Worm (Caenorhabditis elegans) whole organism, early embryonic: Measurements from ENCODE around the gene F59B2.8.

ENCODE experiments used
- B0310.2 ChIP-seq: sonication (generic microtip); optimal IDR thresholded peaks from 2 replicates; lab custom pipeline; 2016; ENCODE audit warnings: mild to moderate bottlenecking, missing genetic modification characterization, missing compliant biosample characterization
- F13C5.2 ChIP-seq: sonication (generic microtip); optimal IDR thresholded peaks from 2 replicates; lab custom pipeline; 2017; ENCODE audit warnings: mild to moderate bottlenecking, missing genetic modification characterization, inconsistent platforms, missing compliant biosample characterization
- aly-1 ChIP-seq: sonication (generic microtip); optimal IDR thresholded peaks from 2 replicates; lab custom pipeline; 2016; ENCODE audit warnings: missing genetic modification characterization, missing compliant biosample characterization
- ama-1 ChIP-seq: fragments of 150-350 bp; optimal IDR thresholded peaks from 2 replicates; lab custom pipeline; 2014
- ceh-13 ChIP-seq: fragments of 200-800 bp; sonication (Bioruptor generic); optimal IDR thresholded peaks from 2 replicates; lab custom pipeline; 2018; ENCODE audit warnings: mild to moderate bottlenecking, missing genetic modification characterization, missing compliant biosample characterization
- ceh-36 ChIP-seq: sonication (generic microtip); optimal IDR thresholded peaks from 2 replicates; lab custom pipeline; 2016; ENCODE audit warnings: missing genetic modification characterization, inconsistent platforms, missing compliant biosample characterization
- ets-7 ChIP-seq: sonication (generic microtip); optimal IDR thresholded peaks from 2 replicates; lab custom pipeline; 2016; ENCODE audit warnings: missing genotype, missing genetic modification characterization, missing compliant biosample characterization
- flt-1 ChIP-seq: fragments of 200-800 bp; sonication (Bioruptor generic); IDR thresholded peaks from 2 replicates; pipeline ENCODE4 v1.3.6; 2022; ENCODE audit warnings: missing genetic modification characterization, missing compliant biosample characterization
- hmbx-1 ChIP-seq: sonication (generic microtip); optimal IDR thresholded peaks from 2 replicates; lab custom pipeline; 2016; ENCODE audit warnings: mild to moderate bottlenecking, missing genetic modification characterization, missing compliant biosample characterization
- hmg-4 ChIP-seq: fragments of 200-800 bp; sonication (Bioruptor generic); optimal IDR thresholded peaks from 2 replicates; lab custom pipeline; 2018; ENCODE audit warnings: mild to moderate bottlenecking, missing genetic modification characterization, missing compliant biosample characterization
- hnd-1 ChIP-seq: sonication (generic microtip); optimal IDR thresholded peaks from 2 replicates; lab custom pipeline; 2016; ENCODE audit warnings: missing genetic modification characterization, missing compliant biosample characterization
- pes-1 ChIP-seq: fragments of 200-800 bp; sonication (Bioruptor generic); IDR thresholded peaks from 2 replicates; pipeline ENCODE4 v1.3.6; 2022; ENCODE audit warnings: missing genetic modification reagents, missing genetic modification characterization, missing compliant biosample characterization
- scrt-1 ChIP-seq: fragments of 200-800 bp; sonication (Bioruptor generic); IDR thresholded peaks from 2 replicates; pipeline ENCODE4 v1.3.6; 2022; ENCODE audit warnings: missing genetic modification characterization, missing compliant biosample characterization
- sea-1 ChIP-seq: fragments of 200-800 bp; sonication (Bioruptor generic); conservative IDR thresholded peaks from 2 replicates; pipeline ENCODE4 v1.3.6; 2022; ENCODE audit warnings: missing genetic modification characterization, missing compliant biosample characterization
- tbx-11 ChIP-seq: fragments of 200-800 bp; sonication (Bioruptor generic); IDR thresholded peaks from 2 replicates; pipeline ENCODE4 v1.3.6; 2022; ENCODE audit warnings: missing genetic modification characterization, missing compliant biosample characterization
- tbx-37 ChIP-seq: fragments of 200-800 bp; sonication (Bioruptor generic); conservative IDR thresholded peaks from 2 replicates; pipeline ENCODE4 v1.3.6; 2022; ENCODE audit warnings: missing genetic modification reagents, missing genetic modification characterization, missing compliant biosample characterization
- tra-4 ChIP-seq: sonication (generic microtip); optimal IDR thresholded peaks from 2 replicates; lab custom pipeline; 2017; ENCODE audit warnings: missing genetic modification characterization, missing compliant biosample characterization

F59B2.8 gene

DNA sequence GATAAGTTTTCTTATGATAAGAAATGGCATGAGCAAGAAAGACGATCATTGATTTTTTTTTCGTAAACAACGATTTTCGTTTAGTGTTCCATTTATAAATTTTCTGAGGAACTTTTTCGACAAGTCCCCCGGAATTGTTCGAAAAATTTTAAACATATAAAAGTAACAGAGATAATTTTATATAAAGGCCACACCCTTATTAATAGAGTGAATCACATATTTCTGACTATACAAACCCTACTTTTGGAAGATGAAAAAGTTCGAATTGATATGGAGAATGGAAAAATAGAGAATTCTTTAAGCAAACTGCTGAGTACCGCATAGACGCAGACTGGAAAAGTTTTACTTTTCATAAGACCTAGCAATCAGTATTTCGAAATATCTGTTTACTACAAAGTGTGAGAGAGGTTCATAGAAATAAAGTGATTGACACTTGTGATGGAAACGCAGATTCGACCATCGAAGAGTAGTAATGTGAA, 41.2 kb upstream of the F59B2.8 start:
- TF ChIP-seq tra-4 (tag; lab: Kevin White, UChicago): no peak
- no peak for TF ChIP-seq tbx-11 (GFP tag; lab: Robert Waterston, UW)
- TF ChIP-seq pes-1 (GFP tag; lab: Robert Waterston, UW): no peak
- no peak for TF ChIP-seq ets-7
- TF ChIP-seq B0310.2 (tag; lab: Kevin White, UChicago): no peak
- no peak for TF ChIP-seq ceh-13 (GFP tag; lab: Kevin White, UChicago)
- TF ChIP-seq F13C5.2 (tag; lab: Kevin White, UChicago): no peak
- TF ChIP-seq scrt-1: no peak
- TF ChIP-seq tbx-37: no peak
- TF ChIP-seq hmbx-1: no peak
- peak; percentile 61 for TF ChIP-seq hnd-1 (tag; lab: Kevin White, UChicago)
- TF ChIP-seq hmg-4 (GFP tag; lab: Kevin White, UChicago): no peak
- peak; percentile 3 for TF ChIP-seq ceh-36 (tag; lab: Kevin White, UChicago)
- TF ChIP-seq aly-1 (tag; lab: Kevin White, UChicago): no peak
- no peak for TF ChIP-seq flt-1 (GFP tag; lab: Robert Waterston, UW)
- peak; percentile 47; the same call in 1 of the 2 replicates for TF ChIP-seq sea-1 (GFP tag; lab: Robert Waterston, UW)

DNA sequence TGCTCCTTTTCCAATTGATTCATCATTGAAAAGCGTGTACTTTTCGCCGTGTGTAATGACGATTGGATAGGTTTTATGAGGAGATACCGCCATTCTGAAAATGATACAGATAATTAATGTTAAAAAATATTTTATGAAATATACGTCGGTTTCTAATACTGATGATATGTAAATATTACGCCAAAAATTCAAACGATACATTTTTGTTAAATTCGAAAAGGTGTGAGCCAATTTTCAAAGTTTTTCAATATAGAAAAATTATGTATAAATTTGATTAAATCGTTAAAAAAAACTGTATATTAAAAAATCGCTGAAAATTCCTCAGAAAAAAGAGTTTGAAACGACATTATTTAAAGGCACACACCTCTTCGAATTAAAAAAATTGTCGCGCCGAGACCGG, 40.6 kb upstream of the F59B2.8 start, which contains the start of gene ikke-1:
TSS of gene ikke-1 (minus strand) at position 101 of the 400 bp plus-strand sequence.
- TF ChIP-seq B0310.2 (tag; lab: Kevin White, UChicago): no peak
- TF ChIP-seq tbx-11 (GFP tag; lab: Robert Waterston, UW): no peak
- no peak for TF ChIP-seq aly-1 (tag; lab: Kevin White, UChicago)
- no peak for TF ChIP-seq sea-1 (GFP tag; lab: Robert Waterston, UW)
- TF ChIP-seq ets-7: no peak
- TF ChIP-seq hmbx-1: no peak
- no peak for TF ChIP-seq scrt-1
- no peak for TF ChIP-seq tbx-37
- no peak for TF ChIP-seq hnd-1 (tag; lab: Kevin White, UChicago)
- no peak for TF ChIP-seq F13C5.2 (tag; lab: Kevin White, UChicago)
- no peak for TF ChIP-seq pes-1 (GFP tag; lab: Robert Waterston, UW)
- TF ChIP-seq ceh-36 (tag; lab: Kevin White, UChicago): no peak

DNA sequence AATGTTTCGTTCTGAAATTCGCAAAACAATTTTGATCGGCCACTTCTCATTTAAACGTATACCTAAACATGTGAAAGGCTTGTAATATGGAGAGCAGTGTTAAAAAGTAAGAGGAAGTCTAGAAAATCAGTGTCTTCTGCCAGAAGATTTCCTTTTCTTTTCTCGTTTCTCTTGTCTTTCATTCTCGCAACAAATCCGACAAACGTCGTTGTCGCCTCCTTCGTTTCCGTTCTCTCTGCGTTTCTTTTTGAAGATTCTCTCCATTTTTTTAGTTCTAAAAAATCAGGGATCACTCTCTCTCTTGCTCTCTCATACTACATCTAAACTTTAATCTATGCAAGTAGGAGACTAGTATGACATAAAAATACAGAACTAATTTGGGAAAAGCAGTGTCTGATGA, 37.3 kb upstream of the F59B2.8 start:
- TF ChIP-seq ceh-36 (tag; lab: Kevin White, UChicago) (no peak), hmg-4 (GFP tag; lab: Kevin White, UChicago) (no peak), tbx-37 (no peak), hnd-1 (tag; lab: Kevin White, UChicago) (no peak), ets-7 (no peak), ama-1 (lab: Kevin White, UChicago) (no peak), B0310.2 (tag; lab: Kevin White, UChicago) (no peak), hmbx-1 (no peak), aly-1 (tag; lab: Kevin White, UChicago) (no peak), pes-1 (GFP tag; lab: Robert Waterston, UW) (no peak), tra-4 (tag; lab: Kevin White, UChicago) (no peak), ceh-13 (GFP tag; lab: Kevin White, UChicago) (no peak), sea-1 (GFP tag; lab: Robert Waterston, UW) (no peak), flt-1 (GFP tag; lab: Robert Waterston, UW) (no peak), tbx-11 (GFP tag; lab: Robert Waterston, UW) (no peak), scrt-1 (no peak), F13C5.2 (tag; lab: Kevin White, UChicago) (no peak)

DNA sequence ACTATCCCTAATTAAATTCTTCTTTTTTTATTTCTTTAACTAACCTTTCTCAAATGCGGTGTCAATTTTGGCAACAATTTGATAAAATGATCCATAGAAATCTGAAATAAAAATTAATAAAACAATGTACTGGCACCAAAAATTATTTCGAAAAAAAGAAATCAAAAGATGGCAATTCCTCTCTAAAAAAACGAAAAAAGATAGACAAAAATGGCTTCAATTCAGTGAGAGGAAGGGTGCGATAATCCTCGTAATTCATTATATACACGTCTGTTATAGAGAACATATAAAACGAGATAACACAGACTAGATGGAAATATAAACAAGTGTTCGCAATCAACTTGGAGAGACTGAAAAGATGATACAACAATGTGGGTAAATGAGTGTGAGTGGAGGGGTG, 35.8 kb upstream of the F59B2.8 start, which contains the start of gene R107.2:
TSS of gene R107.2 (minus strand) at position 101 of the 400 bp plus-strand sequence.
- TF ChIP-seq ceh-13 (GFP tag; lab: Kevin White, UChicago) (no peak), ama-1 (lab: Kevin White, UChicago) (no peak), flt-1 (GFP tag; lab: Robert Waterston, UW) (no peak), B0310.2 (tag; lab: Kevin White, UChicago) (no peak), sea-1 (GFP tag; lab: Robert Waterston, UW) (no peak), tbx-37 (no peak), pes-1 (GFP tag; lab: Robert Waterston, UW) (no peak), scrt-1 (no peak), F13C5.2 (tag; lab: Kevin White, UChicago) (no peak)

DNA sequence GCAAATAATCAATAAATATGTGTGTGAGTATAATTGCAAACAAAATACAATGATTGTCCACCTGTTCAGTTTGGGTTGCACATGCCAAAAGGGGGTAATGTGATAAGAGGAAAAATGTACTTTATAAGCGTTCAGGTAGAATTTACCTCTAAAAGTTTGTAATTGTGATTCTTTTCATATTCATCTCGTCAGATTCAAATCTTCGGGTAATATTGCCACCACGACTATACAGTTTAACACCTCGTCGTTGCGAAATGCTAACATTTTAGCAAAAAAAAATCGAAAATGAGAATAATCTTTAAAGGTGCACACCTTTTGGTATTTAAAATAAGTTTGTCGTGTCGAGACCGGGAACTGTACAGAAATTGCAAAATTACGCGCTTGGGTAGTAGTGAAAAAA, 33.2 kb upstream of the F59B2.8 start, which contains the start of gene nac-2:
TSS of gene nac-2 (minus strand) at position 101 of the 400 bp plus-strand sequence.
- TF ChIP-seq B0310.2 (tag; lab: Kevin White, UChicago): no peak
- TF ChIP-seq ama-1 (lab: Kevin White, UChicago): no peak
- no peak for TF ChIP-seq ceh-36 (tag; lab: Kevin White, UChicago)
- TF ChIP-seq F13C5.2 (tag; lab: Kevin White, UChicago): no peak
- TF ChIP-seq flt-1 (GFP tag; lab: Robert Waterston, UW): no peak
- TF ChIP-seq tbx-11 (GFP tag; lab: Robert Waterston, UW): no peak
- TF ChIP-seq scrt-1: no peak
- no peak for TF ChIP-seq hmbx-1
- no peak for TF ChIP-seq tbx-37

DNA sequence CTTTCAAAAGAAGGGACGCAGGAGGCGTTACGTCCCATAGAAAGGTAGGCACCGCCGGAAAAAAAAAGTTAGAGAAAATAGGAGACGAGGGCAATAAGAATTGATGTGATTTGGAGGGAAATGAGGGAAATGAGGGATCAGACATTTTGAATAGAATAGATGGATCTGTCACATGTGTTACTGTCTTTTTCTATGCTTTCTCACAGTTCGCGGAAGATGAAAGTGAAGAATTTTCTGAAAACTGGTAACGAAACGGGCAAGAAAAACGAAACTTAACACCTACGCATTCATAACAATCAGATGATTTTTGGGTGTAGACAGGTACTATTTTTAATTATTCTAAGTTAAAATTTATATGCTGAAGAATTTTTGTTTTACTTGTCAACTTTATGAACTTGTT, 27.7 kb upstream of the F59B2.8 start, which contains the start of gene R107.9:
TSS of gene R107.9 (plus strand) at position 301 of the 400 bp plus-strand sequence.
- TF ChIP-seq tbx-37: no peak
- TF ChIP-seq ceh-36 (tag; lab: Kevin White, UChicago): no peak
- TF ChIP-seq tra-4 (tag; lab: Kevin White, UChicago): no peak
- no peak for TF ChIP-seq ets-7
- no peak for TF ChIP-seq sea-1 (GFP tag; lab: Robert Waterston, UW)
- TF ChIP-seq B0310.2 (tag; lab: Kevin White, UChicago): no peak
- no peak for TF ChIP-seq F13C5.2 (tag; lab: Kevin White, UChicago)
- TF ChIP-seq hmg-4 (GFP tag; lab: Kevin White, UChicago): no peak
- no peak for TF ChIP-seq hmbx-1
- TF ChIP-seq tbx-11 (GFP tag; lab: Robert Waterston, UW): no peak
- no peak for TF ChIP-seq hnd-1 (tag; lab: Kevin White, UChicago)
- TF ChIP-seq pes-1 (GFP tag; lab: Robert Waterston, UW): no peak
- TF ChIP-seq aly-1 (tag; lab: Kevin White, UChicago): no peak
- no peak for TF ChIP-seq scrt-1
- no peak for TF ChIP-seq ama-1 (lab: Kevin White, UChicago)
- no peak for TF ChIP-seq flt-1 (GFP tag; lab: Robert Waterston, UW)
- no peak for TF ChIP-seq ceh-13 (GFP tag; lab: Kevin White, UChicago)
